Worm (Caenorhabditis elegans) whole organism, young adult: ENCODE data around the gene T10G3.2.

Experiments
- C17E4.6 ChIP-seq: fragments of 200-800 bp; sonication (Bioruptor generic); IDR thresholded peaks from 2 replicates; pipeline ENCODE4 v1.3.6; 2022; ENCODE audit warnings: missing genetic modification reagents, missing genetic modification characterization, missing compliant biosample characterization
- F57C9.4 ChIP-seq: sonication (generic microtip); optimal IDR thresholded peaks from 2 replicates; lab custom pipeline; 2017; ENCODE audit warnings: mild to moderate bottlenecking, missing genetic modification characterization, missing compliant biosample characterization
- K12H6.12 ChIP-seq: fragments of 200-800 bp; sonication (Bioruptor generic); optimal IDR thresholded peaks from 2 replicates; lab custom pipeline; 2018; ENCODE audit warnings: mild to moderate bottlenecking, missing genetic modification characterization, missing compliant biosample characterization
- T07F8.4 ChIP-seq: sonication (generic microtip); optimal IDR thresholded peaks from 2 replicates; lab custom pipeline; 2016; ENCODE audit warnings: mild to moderate bottlenecking, missing genetic modification characterization, moderate library complexity, missing compliant biosample characterization
- ama-1 ChIP-seq, 3 experiments: fragments of 150-350 bp in 1 of 3; sonication (generic microtip) in 2 of 3; optimal IDR thresholded peaks; 2 replicates each; lab custom pipeline; 2014 to 2018; ENCODE audit warnings: missing biosample characterization in 2 of 3, missing genetic modification characterization in 2 of 3, missing genetic modification reagents in 2 of 3
- cebp-1 ChIP-seq, 2 experiments: fragments of 200-800 bp in 1 of 2; sonication (Bioruptor generic) in 1 of 2; sonication (generic microtip) in 1 of 2; IDR thresholded peaks in 1 of 2; optimal IDR thresholded peaks in 1 of 2; 2 replicates each; pipeline versions ENCODE4 v1.3.6 to Lab custom; 2017 to 2022; ENCODE audit warnings: missing compliant biosample characterization in 2 of 2, missing genetic modification characterization in 2 of 2, mild to moderate bottlenecking in 1 of 2, missing genetic modification reagents in 1 of 2, moderate library complexity in 1 of 2
- ceh-91 ChIP-seq: fragments of 200-800 bp; sonication (Bioruptor generic); IDR thresholded peaks from 2 replicates; pipeline ENCODE4 v1.3.6; 2022; ENCODE audit warnings: missing genetic modification reagents, missing genetic modification characterization, missing compliant biosample characterization
- dpff-1 ChIP-seq: sonication (generic microtip); optimal IDR thresholded peaks from 2 replicates; lab custom pipeline; 2017; ENCODE audit warnings: mild to moderate bottlenecking, missing genetic modification characterization, missing compliant biosample characterization
- ekl-4 ChIP-seq: fragments of 200-800 bp; sonication (Bioruptor generic); IDR thresholded peaks from 2 replicates; pipeline ENCODE4 v1.3.6; 2022; ENCODE audit warnings: missing genetic modification reagents, missing genetic modification characterization, missing compliant biosample characterization
- hrde-1 ChIP-seq: sonication (generic microtip); optimal IDR thresholded peaks from 2 replicates; lab custom pipeline; 2016; ENCODE audit warnings: missing genetic modification characterization, mild to moderate bottlenecking, missing compliant biosample characterization, moderate library complexity, missing genotype, missing genetic modification reagents, borderline replicate concordance
- hsf-1 ChIP-seq: fragments of 200-800 bp; sonication (Bioruptor generic); IDR thresholded peaks from 2 replicates; pipeline ENCODE4 v1.3.6; 2022; ENCODE audit warnings: missing genetic modification reagents, missing genetic modification characterization, missing compliant biosample characterization
- nfya-1 ChIP-seq: sonication (generic microtip); optimal IDR thresholded peaks from 2 replicates; lab custom pipeline; 2017; ENCODE audit warnings: antibody characterized with exemption, missing compliant biosample characterization, missing genetic modification characterization, borderline replicate concordance; ENCODE audit not compliant: insufficient read depth
- sea-2 ChIP-seq: fragments of 200-800 bp; sonication (Bioruptor generic); IDR thresholded peaks from 2 replicates; pipeline ENCODE4 v1.3.6; 2022; ENCODE audit warnings: missing genetic modification characterization, missing compliant biosample characterization
- tbx-9 ChIP-seq: sonication (generic microtip); optimal IDR thresholded peaks from 2 replicates; lab custom pipeline; 2016; ENCODE audit warnings: borderline replicate concordance, missing genetic modification characterization, inconsistent platforms, missing compliant biosample characterization

DNA sequence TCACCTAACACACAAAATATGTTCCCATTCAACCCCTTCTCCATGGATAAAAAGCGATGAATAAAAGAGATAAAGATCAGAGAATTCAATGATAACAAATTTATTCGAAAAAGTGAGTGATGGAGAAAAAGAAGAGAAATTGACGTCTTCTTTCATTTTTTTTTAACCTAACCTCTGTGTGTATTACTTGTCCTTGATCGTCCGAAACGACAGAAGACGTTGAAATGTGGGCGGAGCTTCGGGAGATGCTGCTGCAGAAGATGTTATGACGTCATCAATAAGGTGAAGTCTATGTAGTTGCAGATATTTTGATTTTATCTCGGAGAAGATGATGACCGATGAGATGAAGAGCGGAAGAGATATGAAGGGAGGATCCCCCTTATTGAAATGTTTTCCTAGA, 10.2 kb upstream of the T10G3.2 start, which contains the start of gene T10G3.3:
- no peak for TF ChIP-seq hsf-1 (GFP tag; lab: Robert Waterston, UW)
- no peak for TF ChIP-seq ama-1 (optimal IDR thresholded peaks at IDR 0.05; lab: Kevin White, UChicago)
- TF ChIP-seq ama-1 (GFP tag; optimal IDR thresholded peaks at IDR 0.05; lab: Kevin White, UChicago) = no peak
- no peak for TF ChIP-seq T07F8.4 (tag; lab: Kevin White, UChicago)
- no peak for TF ChIP-seq C17E4.6 (GFP tag; lab: Robert Waterston, UW)
- TF ChIP-seq cebp-1 (GFP tag; IDR thresholded peaks at IDR 0.05; lab: Robert Waterston, UW) = no peak
- no peak for TF ChIP-seq cebp-1 (tag; optimal IDR thresholded peaks at IDR 0.05; lab: Kevin White, UChicago)
- no peak for TF ChIP-seq hrde-1
- no peak for TF ChIP-seq F57C9.4 (tag; lab: Kevin White, UChicago)
- TF ChIP-seq tbx-9 (tag; lab: Kevin White, UChicago) = no peak
- TF ChIP-seq ekl-4 (GFP tag; lab: Robert Waterston, UW) = no peak
- TF ChIP-seq dpff-1 (tag; lab: Kevin White, UChicago) = no peak
- TF ChIP-seq ceh-91 (GFP tag; lab: Robert Waterston, UW) = no peak
- no peak for TF ChIP-seq sea-2 (GFP tag; lab: Robert Waterston, UW)
- TF ChIP-seq K12H6.12 (tag; lab: Kevin White, UChicago) = no peak
- no peak for TF ChIP-seq nfya-1
